Worm (Caenorhabditis elegans): ENCODE results near the gene abhd-14.

- TF ChIP-seq pha-4 (tag; optimal IDR thresholded peaks at IDR 0.05) (no peak), zip-8 (tag; optimal IDR thresholded peaks at IDR 0.05) (no peak), ham-2 (GFP tag; optimal IDR thresholded peaks at IDR 0.05) (no peak), snpc-4 (tag; optimal IDR thresholded peaks at IDR 0.05) (no peak), nhr-12 (tag; optimal IDR thresholded peaks at IDR 0.05) (no peak), lsy-2 (tag; optimal IDR thresholded peaks at IDR 0.05) (no peak), unc-62 (GFP tag; optimal IDR thresholded peaks at IDR 0.05) (no peak), nhr-76 (tag; optimal IDR thresholded peaks at IDR 0.05) (no peak), cnd-1 (tag; optimal IDR thresholded peaks at IDR 0.05) (no peak), nhr-28 (tag; optimal IDR thresholded peaks at IDR 0.05) (no peak), lin-13 (tag; optimal IDR thresholded peaks at IDR 0.05) (no peak), ztf-11 (tag; optimal IDR thresholded peaks at IDR 0.05) (no peak)
Observed at ce11 chrIV:1053989-1054388, 24.1 kb upstream of the abhd-14 start.
